Fruit fly (Drosophila melanogaster): Measurements from ENCODE around the gene eIF4H1.

- no peak for TF ChIP-seq CG15710 (tag; optimal IDR thresholded peaks at IDR 0.05)
- no peak for TF ChIP-seq CG13204 (GFP tag; optimal IDR thresholded peaks at IDR 0.05)
These were observed 6.1 kb upstream of the eIF4H1 start for dm6 chrX:16442361-16442760.
